Fruit fly (Drosophila melanogaster): ENCODE measurements around the gene Sec8.
A peak's percentile ranks its signal among the peaks of the same experiment; 100 is the strongest.

DNA sequence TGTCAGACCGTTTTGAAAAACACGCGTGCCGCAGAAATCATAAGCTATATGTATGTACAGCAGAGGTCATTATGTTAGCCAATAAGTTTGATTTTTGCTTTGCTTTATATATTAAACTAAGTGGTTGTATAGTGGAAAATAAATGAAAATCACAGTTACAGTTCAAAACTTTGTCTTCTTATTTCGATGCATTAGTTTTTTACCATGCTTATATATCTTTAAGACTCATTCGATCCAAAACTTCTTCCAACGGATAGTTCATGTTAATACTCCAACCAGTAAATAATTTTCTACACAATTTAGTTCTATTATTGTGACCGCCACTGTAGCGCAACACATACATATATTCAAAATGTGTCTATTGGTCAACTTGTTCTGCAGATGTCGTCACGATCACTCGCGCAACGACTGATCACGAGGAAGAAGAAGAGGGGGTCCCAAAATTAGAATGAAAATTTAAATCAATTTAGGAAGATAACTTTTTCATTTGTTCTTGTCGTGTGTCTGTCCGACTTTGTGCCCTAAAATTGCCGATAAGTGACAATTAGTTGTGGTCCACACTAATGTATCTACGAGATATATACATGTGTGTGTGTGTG is 53.2 kb downstream of the Sec8 start:
- no peak for TF ChIP-seq Crg-1 (GFP tag; optimal IDR thresholded peaks at IDR 0.05)
- no peak for TF ChIP-seq pad (GFP tag; optimal IDR thresholded peaks at IDR 0.05)
- no peak for TF ChIP-seq ovo (GFP tag; optimal IDR thresholded peaks at IDR 0.05)
- no peak for TF ChIP-seq CG12768 (GFP tag; optimal IDR thresholded peaks at IDR 0.05)
- no peak for TF ChIP-seq Clk (GFP tag; optimal IDR thresholded peaks at IDR 0.05)
- no peak for TF ChIP-seq tj (GFP tag; optimal IDR thresholded peaks at IDR 0.05)
- no peak for TF ChIP-seq Hr96 (GFP tag; optimal IDR thresholded peaks at IDR 0.05)
- no peak for TF ChIP-seq CG1620 (GFP tag; optimal IDR thresholded peaks at IDR 0.05)
- TF ChIP-seq CG14711 (tag; optimal IDR thresholded peaks at IDR 0.05) = peak; percentile 11
- no peak for TF ChIP-seq CG7045 (GFP tag; optimal IDR thresholded peaks at IDR 0.05)
- no peak for TF ChIP-seq CG11617 (GFP tag; optimal IDR thresholded peaks at IDR 0.05)
- TF ChIP-seq cnc (optimal IDR thresholded peaks at IDR 0.05) = no peak
- TF ChIP-seq bab1 (GFP tag; optimal IDR thresholded peaks at IDR 0.05) = peak; percentile 23
- TF ChIP-seq kay (GFP tag; ENCODE audit: borderline replicate concordance) = no peak
